Fruit fly (Drosophila melanogaster): ENCODE results near the gene Recs1.

The Recs1 gene

dm6 chr3R:14108158-14108921 is 45.3 kb downstream of the Recs1 start, which contains the start of gene CG12402 (continued):
- peak; percentile 57; the same call in 1 of the 2 replicates for TF ChIP-seq wdn (GFP tag; IDR thresholded peaks at IDR 0.05)
- TF ChIP-seq CG17912 (GFP tag; optimal IDR thresholded peaks at IDR 0.05): peak; percentile 9
- TF ChIP-seq Dref (GFP tag; IDR thresholded peaks at IDR 0.05): no peak
- TF ChIP-seq HHEX (GFP tag; optimal IDR thresholded peaks at IDR 0.05): peak; percentile 83
- peak; percentile 64 for TF ChIP-seq CG1647 (GFP tag; optimal IDR thresholded peaks at IDR 0.05)
- TF ChIP-seq CG14710 (tag; optimal IDR thresholded peaks at IDR 0.05): peak; percentile 66
- TF ChIP-seq YL-1 (GFP tag; optimal IDR thresholded peaks at IDR 0.05): no peak
- TF ChIP-seq Oli (tag; optimal IDR thresholded peaks at IDR 0.05): peak; percentile 88
- TF ChIP-seq crp (GFP tag; optimal IDR thresholded peaks at IDR 0.05): no peak
- peak; percentile 32 for TF ChIP-seq CG4617 (GFP tag; optimal IDR thresholded peaks at IDR 0.05; ENCODE audit: borderline replicate concordance)
- peak; percentile 51 for TF ChIP-seq zen (tag; optimal IDR thresholded peaks at IDR 0.05)
- TF ChIP-seq MBD-R2 (GFP tag; IDR thresholded peaks at IDR 0.05): peak; percentile 45
- peak; percentile 87 for TF ChIP-seq CG10366 (GFP tag; IDR thresholded peaks at IDR 0.05)
- peak; percentile 84 for TF ChIP-seq Aef1 (GFP tag; IDR thresholded peaks at IDR 0.05)
- TF ChIP-seq Poxn (GFP tag; IDR thresholded peaks at IDR 0.05): no peak
- TF ChIP-seq CG11504 (tag; optimal IDR thresholded peaks at IDR 0.05): peak; percentile 91
- 0 out of 2 replicates have a peak, but pooled peaks have one; percentile 10 for TF ChIP-seq CG11085 (GFP tag; IDR thresholded peaks at IDR 0.05)
- peak; percentile 85 for TF ChIP-seq CG30403 (GFP tag; optimal IDR thresholded peaks at IDR 0.05)
- TF ChIP-seq B-H1 (GFP tag; IDR thresholded peaks at IDR 0.05): peak; percentile 89
- peak; percentile 91 for TF ChIP-seq CG15269 (tag; optimal IDR thresholded peaks at IDR 0.05)
- TF ChIP-seq CG6272 (GFP tag; IDR thresholded peaks at IDR 0.05): peak; percentile 72
- peak; percentile 12 for TF ChIP-seq Dp (GFP tag; optimal IDR thresholded peaks at IDR 0.05)
- TF ChIP-seq CG11247 (GFP tag; IDR thresholded peaks at IDR 0.05): peak; percentile 78
- peak; percentile 67 for TF ChIP-seq CG10321 (GFP tag; IDR thresholded peaks at IDR 0.05)
- TF ChIP-seq CG30431 (GFP tag; optimal IDR thresholded peaks at IDR 0.05): peak; percentile 63
- TF ChIP-seq prd (optimal IDR thresholded peaks at IDR 0.05): no peak
- peak; percentile 84 for TF ChIP-seq prd (GFP tag; IDR thresholded peaks at IDR 0.05)
- TF ChIP-seq emc (GFP tag; optimal IDR thresholded peaks at IDR 0.05): no peak
- peak; percentile 69 for TF ChIP-seq odd (GFP tag; optimal IDR thresholded peaks at IDR 0.05)
- TF ChIP-seq Hr51 (GFP tag; optimal IDR thresholded peaks at IDR 0.05): peak; percentile 69 to 94
- peak; percentile 82 for TF ChIP-seq CG8290 (GFP tag; optimal IDR thresholded peaks at IDR 0.05)
- TF ChIP-seq CG8290 (tag; optimal IDR thresholded peaks at IDR 0.05): peak; percentile 53 to 90
- peak; percentile 81 for TF ChIP-seq CG32772 (GFP tag; IDR thresholded peaks at IDR 0.05)
- TF ChIP-seq CG15514 (GFP tag; optimal IDR thresholded peaks at IDR 0.05): peak; percentile 74
- peak; percentile 65 for TF ChIP-seq pb (GFP tag; optimal IDR thresholded peaks at IDR 0.05)
- no peak; the same call in 2 of the 3 replicates for TF ChIP-seq CG6791 (GFP tag; IDR thresholded peaks at IDR 0.05; ENCODE audit: partially characterized antibody)
- peak; percentile 75 for TF ChIP-seq Dbx (GFP tag; IDR thresholded peaks at IDR 0.05)
- TF ChIP-seq CG1602 (GFP tag; optimal IDR thresholded peaks at IDR 0.05): peak; percentile 80
- peak; percentile 32 for TF ChIP-seq CTCF (GFP tag; optimal IDR thresholded peaks at IDR 0.05)
- peak; percentile 86 for TF ChIP-seq CG6813 (GFP tag; optimal IDR thresholded peaks at IDR 0.05)
- peak; percentile 61 for TF ChIP-seq cato (GFP tag; optimal IDR thresholded peaks at IDR 0.05; ENCODE audit: borderline replicate concordance)
- TF ChIP-seq Ada2b (GFP tag; IDR thresholded peaks at IDR 0.05): peak; percentile 88
- TF ChIP-seq Max (GFP tag; optimal IDR thresholded peaks at IDR 0.05): peak; percentile 56
- peak; percentile 73 for TF ChIP-seq CG1024 (GFP tag; IDR thresholded peaks at IDR 0.05)
- TF ChIP-seq sens (GFP tag): peak; percentile 92
- peak; percentile 64 for TF ChIP-seq CG2202 (tag; optimal IDR thresholded peaks at IDR 0.05)
- peak; percentile 78 for TF ChIP-seq Antp (GFP tag; optimal IDR thresholded peaks at IDR 0.05)
- TF ChIP-seq ATbp (GFP tag; optimal IDR thresholded peaks at IDR 0.05): peak; percentile 85
- peak; percentile 65 for TF ChIP-seq Fer2 (tag; optimal IDR thresholded peaks at IDR 0.05)
- no peak for TF ChIP-seq exex (tag; optimal IDR thresholded peaks at IDR 0.05)

Measured in whole organism, embryonic.